Fruit fly (Drosophila melanogaster) whole organism: ENCODE results near the gene CG44532.

Experiments used
- CG8478 ChIP-seq: fragments of >200 bp; optimal IDR thresholded peaks from 2 replicates; lab custom pipeline; 2018; ENCODE audit warnings: inconsistent platforms
- Dll ChIP-seq: fragments of >200 bp; optimal IDR thresholded peaks from 2 replicates; lab custom pipeline; 2017
- EcR ChIP-seq, 2 experiments: fragments of >200 bp; optimal IDR thresholded peaks; 2 replicates each; lab custom pipeline; 2017; ENCODE audit warnings: missing biosample characterization in 2 of 2, missing genetic modification characterization in 2 of 2, missing genetic modification reagents in 2 of 2
- pan ChIP-seq: fragments of >200 bp; optimal IDR thresholded peaks from 2 replicates; lab custom pipeline; 2017
- psq ChIP-seq: fragments of >200 bp; optimal IDR thresholded peaks from 2 replicates; lab custom pipeline; 2017
- usp ChIP-seq: fragments of >200 bp; optimal IDR thresholded peaks from 2 replicates; lab custom pipeline; 2017; ENCODE audit warnings: missing biosample characterization, missing genetic modification characterization, mixed read lengths

DNA sequence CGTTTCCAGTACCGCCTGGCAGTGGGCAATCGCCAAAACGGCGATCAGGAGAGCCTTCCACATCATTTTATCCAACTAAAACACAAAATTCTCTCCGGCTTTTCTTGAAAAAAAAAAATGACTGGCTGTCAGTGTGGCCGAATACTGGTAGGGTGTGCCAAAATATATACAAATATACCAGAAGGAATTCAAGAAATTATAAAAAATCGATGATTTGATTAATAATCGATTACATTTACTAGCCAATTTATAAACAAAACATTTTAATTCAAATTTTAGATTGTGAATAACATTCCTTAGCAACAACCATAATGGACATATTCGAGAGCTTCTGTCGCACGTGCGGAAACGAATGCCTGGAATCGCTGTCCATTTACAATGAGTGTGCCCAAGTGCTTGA is 3.5 kb upstream of the CG44532 start, which contains the start of the genes Ost48 and Dlip1:
- TF ChIP-seq EcR (GFP tag; optimal IDR thresholded peaks at IDR 0.05; lab: Kevin White, UChicago): no peak
- TF ChIP-seq CG8478 (lab: Kevin White, UChicago): no peak
- no peak for TF ChIP-seq usp (GFP tag; lab: Kevin White, UChicago)
- no peak for TF ChIP-seq psq (lab: Kevin White, UChicago)
- TF ChIP-seq pan (lab: Kevin White, UChicago): no peak
- no peak for TF ChIP-seq Dll (lab: Kevin White, UChicago)
